Worm (Caenorhabditis elegans): Measurements from ENCODE around the gene C18D1.2.

The C18D1.2 gene

DNA sequence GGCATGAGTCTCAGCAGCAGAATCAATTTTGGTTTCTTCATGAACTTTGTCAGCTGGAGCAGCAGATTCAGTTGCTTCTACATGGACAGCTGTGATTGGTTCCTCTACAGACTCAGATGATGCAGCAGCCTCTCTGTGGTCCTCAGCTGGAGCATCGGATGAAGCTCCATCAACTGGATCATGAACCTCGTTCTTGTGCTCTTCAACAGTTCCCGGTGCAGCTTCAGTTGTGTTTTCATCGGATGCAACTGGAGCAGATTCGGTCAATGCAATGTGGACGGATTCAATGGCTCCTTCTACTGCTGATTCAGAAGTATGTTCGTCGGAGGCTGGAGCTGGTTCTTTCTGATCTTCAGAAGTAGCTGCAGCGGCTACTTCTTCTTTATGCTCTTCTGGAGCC is 42.4 kb upstream of the C18D1.2 start:
- TF ChIP-seq mls-2 (tag; optimal IDR thresholded peaks at IDR 0.05) (no peak), hlh-1 (tag; optimal IDR thresholded peaks at IDR 0.05) (no peak), elt-3 (tag; optimal IDR thresholded peaks at IDR 0.05) (no peak), nhr-76 (tag; optimal IDR thresholded peaks at IDR 0.05) (no peak), lin-32 (GFP tag; optimal IDR thresholded peaks at IDR 0.05) (no peak), ceh-83 (GFP tag; optimal IDR thresholded peaks at IDR 0.05) (no peak), ces-1 (GFP tag; optimal IDR thresholded peaks at IDR 0.05) (no peak), snpc-4 (tag; optimal IDR thresholded peaks at IDR 0.05) (no peak), mep-1 (tag; optimal IDR thresholded peaks at IDR 0.05) (no peak), ztf-11 (tag; optimal IDR thresholded peaks at IDR 0.05) (no peak)

ce11 chrII:10016013-10016412 is 40.8 kb upstream of the C18D1.2 start, which contains the start of gene lec-2:
TSS of gene lec-2 (minus strand) at chrII:10016183.
- no peak for TF ChIP-seq lin-32 (GFP tag; optimal IDR thresholded peaks at IDR 0.05)
- no peak for TF ChIP-seq snpc-4 (tag; optimal IDR thresholded peaks at IDR 0.05)
- TF ChIP-seq mls-2 (tag; optimal IDR thresholded peaks at IDR 0.05): no peak
- TF ChIP-seq mep-1 (tag; optimal IDR thresholded peaks at IDR 0.05): no peak
- TF ChIP-seq elt-3 (tag; optimal IDR thresholded peaks at IDR 0.05): no peak
- TF ChIP-seq mab-5 (tag; optimal IDR thresholded peaks at IDR 0.05): no peak
- no peak for TF ChIP-seq M03D4.4 (tag; optimal IDR thresholded peaks at IDR 0.05)
- TF ChIP-seq ztf-11 (tag; optimal IDR thresholded peaks at IDR 0.05): no peak
- TF ChIP-seq lsy-2 (tag; optimal IDR thresholded peaks at IDR 0.05): no peak
- TF ChIP-seq sptf-1 (tag; optimal IDR thresholded peaks at IDR 0.05): no peak
- no peak for TF ChIP-seq ceh-83 (GFP tag; optimal IDR thresholded peaks at IDR 0.05)
- TF ChIP-seq sem-2 (GFP tag; optimal IDR thresholded peaks at IDR 0.05): no peak
- TF ChIP-seq nhr-76 (tag; optimal IDR thresholded peaks at IDR 0.05): no peak
- no peak for TF ChIP-seq nhr-2 (tag; optimal IDR thresholded peaks at IDR 0.05)

ce11 chrII:10017528-10017927 is 39.3 kb upstream of the C18D1.2 start:
- no peak for TF ChIP-seq lsy-2 (tag; optimal IDR thresholded peaks at IDR 0.05)
- no peak for TF ChIP-seq mep-1 (tag; optimal IDR thresholded peaks at IDR 0.05)
- no peak for TF ChIP-seq zip-8 (tag; optimal IDR thresholded peaks at IDR 0.05)
- TF ChIP-seq sptf-1 (tag; optimal IDR thresholded peaks at IDR 0.05): no peak
- no peak for TF ChIP-seq lin-32 (GFP tag; optimal IDR thresholded peaks at IDR 0.05)
- TF ChIP-seq drap-1 (GFP tag; optimal IDR thresholded peaks at IDR 0.05): no peak
- no peak for TF ChIP-seq nhr-28 (tag; optimal IDR thresholded peaks at IDR 0.05)
- TF ChIP-seq ceh-39 (tag; optimal IDR thresholded peaks at IDR 0.05): no peak
- TF ChIP-seq hlh-1 (tag; optimal IDR thresholded peaks at IDR 0.05): no peak
- no peak for TF ChIP-seq nhr-237 (tag; optimal IDR thresholded peaks at IDR 0.05)
- TF ChIP-seq M03D4.4 (tag; optimal IDR thresholded peaks at IDR 0.05): no peak
- no peak for TF ChIP-seq bed-3 (GFP tag; optimal IDR thresholded peaks at IDR 0.05)
- TF ChIP-seq elt-1 (tag; optimal IDR thresholded peaks at IDR 0.05; ENCODE audit: borderline replicate concordance, insufficient read depth): no peak

ce11 chrII:10019669-10020068 is 37.1 kb upstream of the C18D1.2 start:
- TF ChIP-seq snpc-4 (tag; optimal IDR thresholded peaks at IDR 0.05): no peak
- TF ChIP-seq drap-1 (GFP tag; optimal IDR thresholded peaks at IDR 0.05): no peak
- TF ChIP-seq ceh-39 (tag; optimal IDR thresholded peaks at IDR 0.05): no peak
- no peak for TF ChIP-seq lsy-2 (tag; optimal IDR thresholded peaks at IDR 0.05)
- no peak for TF ChIP-seq nhr-28 (tag; optimal IDR thresholded peaks at IDR 0.05)
- TF ChIP-seq nhr-76 (tag; optimal IDR thresholded peaks at IDR 0.05): no peak
- TF ChIP-seq ztf-11 (tag; optimal IDR thresholded peaks at IDR 0.05): no peak
- no peak for TF ChIP-seq mep-1 (tag; optimal IDR thresholded peaks at IDR 0.05)
- no peak for TF ChIP-seq tbx-8 (GFP tag; optimal IDR thresholded peaks at IDR 0.05)
- TF ChIP-seq mab-5 (tag; optimal IDR thresholded peaks at IDR 0.05): no peak
- TF ChIP-seq M03D4.4 (tag; optimal IDR thresholded peaks at IDR 0.05): no peak
- no peak for TF ChIP-seq unc-39 (tag; optimal IDR thresholded peaks at IDR 0.05)
- TF ChIP-seq sptf-1 (tag; optimal IDR thresholded peaks at IDR 0.05): no peak
- no peak for TF ChIP-seq ceh-83 (GFP tag; optimal IDR thresholded peaks at IDR 0.05)
- TF ChIP-seq ceh-43 (GFP tag; optimal IDR thresholded peaks at IDR 0.05): no peak
- TF ChIP-seq flh-1 (GFP tag; optimal IDR thresholded peaks at IDR 0.05): no peak
- no peak for TF ChIP-seq lin-13 (tag; optimal IDR thresholded peaks at IDR 0.05)

DNA sequence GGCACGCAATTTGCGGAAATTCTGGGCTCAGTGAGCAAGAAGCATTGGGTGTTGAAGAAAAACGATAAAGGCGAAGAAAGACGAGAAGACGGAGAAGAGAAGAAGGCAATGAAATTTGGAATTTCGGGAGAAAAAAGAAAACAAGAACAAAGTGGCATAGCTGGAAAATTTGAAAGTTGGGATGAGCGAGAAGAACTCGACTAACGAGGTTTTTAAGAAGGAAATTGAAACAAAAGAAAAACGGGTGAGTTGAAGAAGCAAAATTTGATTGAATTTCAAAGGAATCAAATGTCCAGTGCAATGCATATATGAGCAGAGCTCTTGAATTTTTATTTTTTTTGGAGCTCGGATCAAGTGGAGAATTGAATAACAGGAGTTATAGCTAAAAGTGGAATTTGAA is 35.0 kb upstream of the C18D1.2 start:
- TF ChIP-seq sem-2 (GFP tag; optimal IDR thresholded peaks at IDR 0.05): no peak
- TF ChIP-seq unc-39 (tag; optimal IDR thresholded peaks at IDR 0.05): no peak
- no peak for TF ChIP-seq mls-2 (tag; optimal IDR thresholded peaks at IDR 0.05)
- TF ChIP-seq lin-13 (tag; optimal IDR thresholded peaks at IDR 0.05): no peak
- no peak for TF ChIP-seq bed-3 (GFP tag; optimal IDR thresholded peaks at IDR 0.05)

DNA sequence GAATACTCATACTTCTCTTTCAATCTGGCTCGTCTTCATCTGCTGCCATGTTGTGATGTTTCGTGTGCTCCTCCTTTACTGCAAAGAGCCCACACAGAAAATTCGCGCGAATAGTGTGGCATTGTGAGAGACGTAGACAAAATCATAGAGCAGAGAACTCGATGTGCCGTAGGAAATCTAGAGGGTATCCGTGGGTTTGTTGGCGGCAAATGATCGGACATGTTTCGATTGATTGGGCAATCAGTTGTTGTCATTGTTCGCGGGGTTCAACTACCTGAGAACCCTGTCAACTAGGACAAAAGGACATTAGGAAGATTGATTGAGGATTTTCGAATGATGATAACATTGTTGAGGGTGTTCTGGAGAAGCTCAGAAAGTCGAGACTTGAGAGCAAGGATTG is 31.7 kb upstream of the C18D1.2 start:
- peak; percentile 91 for TF ChIP-seq unc-62 (GFP tag; optimal IDR thresholded peaks at IDR 0.05)
- TF ChIP-seq ceh-39 (tag; optimal IDR thresholded peaks at IDR 0.05): no peak
- TF ChIP-seq hlh-1 (tag; optimal IDR thresholded peaks at IDR 0.05): peak; percentile 55
- no peak for TF ChIP-seq ceh-83 (GFP tag; optimal IDR thresholded peaks at IDR 0.05)
- peak; percentile 64 for TF ChIP-seq unc-120 (tag; optimal IDR thresholded peaks at IDR 0.05; ENCODE audit: poor library complexity, severe bottlenecking)
- no peak for TF ChIP-seq lin-32 (GFP tag; optimal IDR thresholded peaks at IDR 0.05)
- no peak for TF ChIP-seq ham-2 (GFP tag; optimal IDR thresholded peaks at IDR 0.05)
- TF ChIP-seq mab-5 (tag; optimal IDR thresholded peaks at IDR 0.05): no peak
- TF ChIP-seq nhr-28 (tag; optimal IDR thresholded peaks at IDR 0.05): no peak
- no peak for TF ChIP-seq nhr-237 (tag; optimal IDR thresholded peaks at IDR 0.05)
- TF ChIP-seq pha-4 (tag; optimal IDR thresholded peaks at IDR 0.05): no peak
- TF ChIP-seq unc-39 (tag; optimal IDR thresholded peaks at IDR 0.05): no peak

Data from whole organism, mixed stage, embryonic.